Fruit fly (Drosophila melanogaster) Kc167 (cell line): ENCODE data around the gene puc.

Source experiments
- Sin3A ChIP-seq: fragments of >200 bp; optimal IDR thresholded peaks from 2 replicates; lab custom pipeline; 2018; ENCODE audit warnings: missing external identifiers
- insv ChIP-seq: fragments of >200 bp; optimal IDR thresholded peaks from 3 replicates; lab custom pipeline; 2018; ENCODE audit warnings: missing external identifiers
- psq ChIP-seq: fragments of >200 bp; optimal IDR thresholded peaks from 2 replicates; lab custom pipeline; 2017; ENCODE audit warnings: missing external identifiers
- ttk ChIP-seq: sonication (Bioruptor generic); optimal IDR thresholded peaks from 2 replicates; lab custom pipeline; 2017; ENCODE audit warnings: missing external identifiers

dm6 chr3R:8119457-8120337, 14.6 kb downstream of the puc start:
- TF ChIP-seq ttk (lab: Kevin White, UChicago) (no peak), insv (lab: Kevin White, UChicago) (no peak), Sin3A (lab: Kevin White, UChicago) (no peak), psq (lab: Kevin White, UChicago) (no peak)
